Worm (Caenorhabditis elegans) whole organism, mixed stage, embryonic: ENCODE data around the gene T26H8.4.

ENCODE experiments used
- bed-3 ChIP-seq: fragments of 200-800 bp; sonication (Bioruptor generic); optimal IDR thresholded peaks from 3 replicates; lab custom pipeline; 2018; ENCODE audit warnings: mild to moderate bottlenecking, missing genetic modification characterization, moderate library complexity, missing compliant biosample characterization
- blmp-1 ChIP-seq: fragments of 150-350 bp; optimal IDR thresholded peaks from 2 replicates; lab custom pipeline; 2014; ENCODE audit warnings: missing biosample characterization, missing genetic modification characterization
- ceh-39 ChIP-seq: fragments of 150-350 bp; optimal IDR thresholded peaks from 2 replicates; lab custom pipeline; 2014; ENCODE audit warnings: missing biosample characterization, missing genetic modification characterization
- ceh-43 ChIP-seq: fragments of 200-800 bp; sonication (Bioruptor generic); optimal IDR thresholded peaks from 2 replicates; lab custom pipeline; 2018; ENCODE audit warnings: mild to moderate bottlenecking, missing genetic modification characterization, moderate library complexity, missing compliant biosample characterization
- ceh-83 ChIP-seq: fragments of 200-800 bp; sonication (Bioruptor generic); optimal IDR thresholded peaks from 2 replicates; lab custom pipeline; 2018; ENCODE audit warnings: mild to moderate bottlenecking, missing genetic modification characterization, missing compliant biosample characterization
- ces-1 ChIP-seq: fragments of 150-350 bp; optimal IDR thresholded peaks from 2 replicates; lab custom pipeline; 2014; ENCODE audit warnings: missing biosample characterization, missing genetic modification reagents, missing genetic modification characterization
- cnd-1 ChIP-seq: fragments of 200-800 bp; sonication (Bioruptor generic); optimal IDR thresholded peaks from 2 replicates; lab custom pipeline; 2018; ENCODE audit warnings: mild to moderate bottlenecking, missing genetic modification characterization, missing compliant biosample characterization
- elt-3 ChIP-seq: fragments of 150-350 bp; optimal IDR thresholded peaks from 2 replicates; lab custom pipeline; 2014; ENCODE audit warnings: missing biosample characterization, missing genetic modification characterization
- flh-1 ChIP-seq: fragments of 200-800 bp; sonication (Bioruptor generic); optimal IDR thresholded peaks from 2 replicates; lab custom pipeline; 2018; ENCODE audit warnings: mild to moderate bottlenecking, missing genetic modification characterization, moderate library complexity, missing compliant biosample characterization
- ham-2 ChIP-seq: fragments of 200-800 bp; sonication (Bioruptor generic); optimal IDR thresholded peaks from 2 replicates; lab custom pipeline; 2018; ENCODE audit warnings: mild to moderate bottlenecking, missing genetic modification characterization, missing compliant biosample characterization
- lin-13 ChIP-seq: fragments of 150-350 bp; optimal IDR thresholded peaks from 2 replicates; lab custom pipeline; 2014; ENCODE audit warnings: missing biosample characterization, missing genetic modification characterization
- lin-32 ChIP-seq: fragments of 200-800 bp; sonication (Bioruptor generic); optimal IDR thresholded peaks from 2 replicates; lab custom pipeline; 2018; ENCODE audit warnings: mild to moderate bottlenecking, missing genetic modification characterization, missing compliant biosample characterization
- lsy-2 ChIP-seq: fragments of 150-350 bp; optimal IDR thresholded peaks from 2 replicates; lab custom pipeline; 2014; ENCODE audit warnings: missing biosample characterization, missing genetic modification characterization
- mep-1 ChIP-seq: fragments of 150-350 bp; optimal IDR thresholded peaks from 2 replicates; lab custom pipeline; 2017; ENCODE audit warnings: missing biosample characterization, missing genetic modification reagents, missing genetic modification characterization, inconsistent platforms
- mls-2 ChIP-seq: sonication (generic microtip); optimal IDR thresholded peaks from 2 replicates; lab custom pipeline; 2016; ENCODE audit warnings: mild to moderate bottlenecking, missing genetic modification characterization, moderate library complexity, missing compliant biosample characterization
- nhr-12 ChIP-seq: fragments of 150-350 bp; optimal IDR thresholded peaks from 2 replicates; lab custom pipeline; 2014; ENCODE audit warnings: missing biosample characterization, missing genetic modification characterization
- nhr-2 ChIP-seq: fragments of 150-350 bp; optimal IDR thresholded peaks from 2 replicates; lab custom pipeline; 2014; ENCODE audit warnings: missing biosample characterization, missing genetic modification characterization
- nhr-237 ChIP-seq: fragments of 150-350 bp; optimal IDR thresholded peaks from 2 replicates; lab custom pipeline; 2014; ENCODE audit warnings: missing biosample characterization, missing genetic modification characterization
- nhr-28 ChIP-seq: fragments of 150-350 bp; optimal IDR thresholded peaks from 2 replicates; lab custom pipeline; 2014; ENCODE audit warnings: missing biosample characterization, missing genetic modification characterization
- nhr-76 ChIP-seq: sonication (generic microtip); optimal IDR thresholded peaks from 2 replicates; lab custom pipeline; 2017; ENCODE audit warnings: missing biosample characterization, missing genetic modification characterization
- pha-4 ChIP-seq: fragments of 150-350 bp; optimal IDR thresholded peaks from 2 replicates; lab custom pipeline; 2018; ENCODE audit warnings: missing biosample characterization, missing genetic modification reagents, missing genetic modification characterization
- sem-2 ChIP-seq: fragments of 200-800 bp; sonication (Bioruptor generic); optimal IDR thresholded peaks from 2 replicates; lab custom pipeline; 2018; ENCODE audit warnings: mild to moderate bottlenecking, missing genetic modification characterization, missing compliant biosample characterization
- snpc-4 ChIP-seq: fragments of 150-350 bp; optimal IDR thresholded peaks from 2 replicates; lab custom pipeline; 2014; ENCODE audit warnings: missing biosample characterization, missing genetic modification characterization
- sptf-1 ChIP-seq: sonication (generic microtip); optimal IDR thresholded peaks from 2 replicates; lab custom pipeline; 2017; ENCODE audit warnings: mild to moderate bottlenecking, missing genetic modification characterization, moderate library complexity, missing compliant biosample characterization
- tbx-8 ChIP-seq: fragments of 200-800 bp; sonication (Bioruptor generic); optimal IDR thresholded peaks from 2 replicates; lab custom pipeline; 2018; ENCODE audit warnings: mild to moderate bottlenecking, missing genetic modification characterization, moderate library complexity, missing compliant biosample characterization
- unc-120 ChIP-seq: sonication (generic microtip); optimal IDR thresholded peaks from 2 replicates; lab custom pipeline; 2017; ENCODE audit warnings: missing genetic modification characterization, missing compliant biosample characterization; ENCODE audit not compliant: poor library complexity, severe bottlenecking
- unc-39 ChIP-seq: fragments of 150-350 bp; optimal IDR thresholded peaks from 2 replicates; lab custom pipeline; 2014; ENCODE audit warnings: missing biosample characterization, missing genetic modification characterization
- unc-62 ChIP-seq: fragments of 150-350 bp; optimal IDR thresholded peaks from 2 replicates; lab custom pipeline; 2014; ENCODE audit warnings: missing biosample characterization, missing genetic modification reagents, missing genetic modification characterization
- zip-8 ChIP-seq: fragments of 150-350 bp; optimal IDR thresholded peaks from 2 replicates; lab custom pipeline; 2014; ENCODE audit warnings: missing biosample characterization, missing genetic modification characterization
- ztf-11 ChIP-seq: fragments of 150-350 bp; optimal IDR thresholded peaks from 2 replicates; lab custom pipeline; 2014; ENCODE audit warnings: missing biosample characterization, missing genetic modification characterization

T26H8.4 gene

DNA sequence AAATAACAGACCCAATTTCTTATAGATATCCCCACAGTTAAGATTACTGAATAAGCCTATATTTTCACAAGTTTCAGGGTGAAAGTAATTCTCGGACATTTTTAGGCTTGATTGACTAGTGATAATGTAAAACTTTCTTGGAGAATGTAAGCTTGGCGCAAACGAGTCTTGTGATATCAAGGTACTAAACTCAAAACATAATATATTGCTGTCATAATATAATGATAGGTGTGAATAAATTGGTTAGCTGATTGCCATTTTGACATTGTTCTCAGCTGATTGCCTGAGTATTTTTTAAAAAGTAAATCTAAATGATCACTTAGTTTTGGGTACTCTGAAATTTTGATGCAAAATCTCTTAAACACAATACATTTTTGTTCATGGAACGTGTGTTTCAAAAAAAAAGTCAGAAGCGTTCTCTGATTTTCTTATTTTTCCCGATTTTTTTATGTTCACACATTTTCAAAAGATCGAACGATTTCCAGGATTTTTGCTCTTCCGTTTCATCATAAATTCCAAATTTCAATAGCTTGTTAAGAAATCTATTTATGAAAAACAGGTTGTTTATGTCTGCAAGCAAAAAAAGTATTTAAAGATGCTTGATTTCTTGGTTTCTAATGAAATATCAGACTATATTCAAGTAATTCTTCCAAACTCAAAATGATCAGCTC is 25.2 kb downstream of the T26H8.4 start, which contains the start of the genes srw-19 and srx-51:
Gene srw-19 (minus strand): TSS at position 101 of the 671 bp plus-strand sequence.
Gene srx-51 (plus strand): TSS at position 621 of the 671 bp plus-strand sequence.
- TF ChIP-seq blmp-1 (tag; lab: Kevin White, UChicago) (no peak), unc-62 (GFP tag; lab: Kevin White, UChicago) (no peak), ceh-43 (GFP tag; lab: Kevin White, UChicago) (no peak), tbx-8 (GFP tag; lab: Kevin White, UChicago) (no peak), nhr-237 (no peak), lin-32 (GFP tag; lab: Kevin White, UChicago) (no peak), ces-1 (GFP tag; lab: Kevin White, UChicago) (no peak), zip-8 (no peak), unc-120 (tag; lab: Kevin White, UChicago) (no peak), unc-39 (tag; lab: Kevin White, UChicago) (no peak), cnd-1 (tag; lab: Kevin White, UChicago) (no peak), ceh-39 (tag; lab: Kevin White, UChicago) (no peak)

DNA sequence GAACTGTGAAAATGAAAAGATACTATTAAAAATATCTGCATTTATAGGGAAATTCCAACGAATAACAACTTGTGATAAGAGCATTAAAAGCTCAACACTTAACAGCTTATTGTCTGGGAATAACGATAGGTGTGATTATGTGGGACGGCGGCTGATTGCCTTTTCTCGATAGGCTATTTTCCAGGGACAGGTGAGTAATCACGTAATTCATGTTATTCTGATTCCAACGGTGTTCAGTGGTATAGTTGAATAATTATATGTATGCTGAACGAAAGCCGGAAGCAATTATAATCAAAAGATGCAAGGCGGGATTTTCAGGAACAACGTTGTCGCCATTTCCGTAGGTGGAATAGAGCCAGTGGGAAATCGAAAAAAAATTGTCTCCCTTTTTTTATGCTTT is 29.7 kb downstream of the T26H8.4 start, which contains the start of gene srw-17:
Gene srw-17 (minus strand): TSS at position 101 of the 400 bp plus-strand sequence.
- no peak for TF ChIP-seq lin-13 (tag; lab: Kevin White, UChicago)
- no peak for TF ChIP-seq snpc-4
- TF ChIP-seq elt-3 (tag; lab: Kevin White, UChicago), result no peak
- no peak for TF ChIP-seq mep-1 (tag; lab: Kevin White, UChicago)
- TF ChIP-seq nhr-28 (tag; lab: Kevin White, UChicago), result no peak
- TF ChIP-seq lsy-2 (tag; lab: Kevin White, UChicago), result no peak
- TF ChIP-seq lin-32 (GFP tag; lab: Kevin White, UChicago), result no peak
- no peak for TF ChIP-seq nhr-12 (tag; lab: Kevin White, UChicago)
- TF ChIP-seq sptf-1 (tag; lab: Kevin White, UChicago), result no peak
- TF ChIP-seq unc-120 (tag; lab: Kevin White, UChicago), result no peak
- no peak for TF ChIP-seq tbx-8 (GFP tag; lab: Kevin White, UChicago)
- no peak for TF ChIP-seq unc-39 (tag; lab: Kevin White, UChicago)
- no peak for TF ChIP-seq pha-4
- TF ChIP-seq ces-1 (GFP tag; lab: Kevin White, UChicago), result no peak
- no peak for TF ChIP-seq ztf-11
- no peak for TF ChIP-seq nhr-76
- TF ChIP-seq, all 35 proteins: peak for 0

DNA sequence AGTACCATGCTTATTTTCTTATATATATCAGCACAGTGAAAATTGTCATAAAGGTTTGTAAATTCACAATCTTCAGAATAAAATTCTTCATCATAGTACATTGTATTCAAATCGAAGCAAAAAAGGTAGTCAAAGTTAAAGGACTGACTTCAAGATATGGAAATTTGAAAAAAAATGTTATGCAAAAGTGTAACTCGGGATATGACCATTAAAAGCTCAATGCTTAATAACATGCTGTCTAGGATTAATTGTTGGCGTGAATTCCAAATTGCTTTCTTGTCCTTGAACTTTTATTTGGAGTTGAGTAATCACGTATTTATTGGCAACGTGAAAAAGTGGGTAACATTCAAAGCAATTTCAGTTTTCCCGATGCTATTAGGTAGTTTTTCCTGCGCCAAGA is 31.9 kb downstream of the T26H8.4 start, which contains the start of gene srw-16:
Gene srw-16 (minus strand): TSS at position 101 of the 400 bp plus-strand sequence.
- no peak for TF ChIP-seq nhr-12 (tag; lab: Kevin White, UChicago)
- no peak for TF ChIP-seq blmp-1 (tag; lab: Kevin White, UChicago)
- no peak for TF ChIP-seq unc-39 (tag; lab: Kevin White, UChicago)
- TF ChIP-seq cnd-1 (tag; lab: Kevin White, UChicago), result no peak
- TF ChIP-seq nhr-28 (tag; lab: Kevin White, UChicago), result no peak
- TF ChIP-seq flh-1, result no peak
- TF ChIP-seq pha-4, result no peak
- no peak for TF ChIP-seq mep-1 (tag; lab: Kevin White, UChicago)
- no peak for TF ChIP-seq nhr-237
- TF ChIP-seq ceh-83 (GFP tag; lab: Kevin White, UChicago), result no peak
- TF ChIP-seq sem-2, result no peak
- no peak for TF ChIP-seq unc-120 (tag; lab: Kevin White, UChicago)

DNA sequence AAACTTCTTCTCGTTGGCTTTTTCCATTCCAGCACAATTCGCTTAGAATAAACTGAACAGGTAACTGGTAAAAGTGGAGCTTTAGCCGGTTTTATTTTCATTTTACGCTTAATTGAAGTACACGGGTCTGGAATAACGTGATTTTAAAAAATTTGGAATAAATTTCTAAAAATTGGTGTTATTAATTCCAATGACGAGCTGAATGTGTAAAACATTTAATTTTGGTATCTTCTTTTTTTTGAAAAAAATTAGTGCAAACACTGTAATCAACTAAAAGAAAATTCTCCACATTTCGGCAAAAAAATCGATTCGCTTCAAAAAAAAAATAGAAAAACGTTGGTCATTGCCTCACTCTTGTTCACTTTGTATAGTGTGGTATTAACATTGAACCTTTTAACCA is 34.4 kb downstream of the T26H8.4 start, which contains the start of gene T10H4.4:
Gene T10H4.4 (minus strand): TSS at position 101 of the 400 bp plus-strand sequence.
- TF ChIP-seq nhr-2 (tag; lab: Kevin White, UChicago) (no peak), ztf-11 (no peak), flh-1 (no peak), sem-2 (no peak), bed-3 (GFP tag; lab: Kevin White, UChicago) (no peak), ham-2 (GFP tag; lab: Kevin White, UChicago) (no peak), tbx-8 (GFP tag; lab: Kevin White, UChicago) (no peak), ceh-39 (tag; lab: Kevin White, UChicago) (no peak), mls-2 (tag; lab: Kevin White, UChicago) (no peak), lin-32 (GFP tag; lab: Kevin White, UChicago) (no peak)
